Worm (Caenorhabditis elegans): ENCODE measurements around the gene trp-1.

DNA sequence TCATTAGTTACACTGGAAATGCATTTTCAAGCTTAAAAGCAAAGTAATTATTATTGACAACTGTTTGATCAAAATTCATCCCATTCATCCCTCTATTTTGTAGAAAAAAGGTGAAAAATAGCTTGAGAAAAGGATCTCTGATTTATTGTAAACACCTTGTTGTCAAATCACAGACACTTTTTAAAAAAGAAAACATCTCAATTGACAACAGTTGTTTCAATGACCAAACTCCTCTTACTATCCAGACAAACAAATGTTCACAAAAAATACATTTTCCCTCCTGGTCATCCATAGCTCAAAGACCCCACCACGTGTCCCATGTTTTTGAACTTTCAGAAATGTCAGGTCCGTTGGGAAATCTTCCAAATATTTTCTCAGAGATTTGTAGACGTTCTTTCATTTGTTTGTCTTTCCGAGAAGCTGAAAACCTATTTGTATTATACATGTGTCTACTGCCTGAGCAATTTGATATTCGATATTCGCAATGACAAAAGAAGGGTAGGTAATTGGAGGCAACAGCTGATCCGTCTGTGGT lies at the start of gene trp-1:
- no peak for TF ChIP-seq dao-5 (tag; optimal IDR thresholded peaks at IDR 0.05)
- TF ChIP-seq W03F9.2 (tag; optimal IDR thresholded peaks at IDR 0.05) = no peak
